Fruit fly (Drosophila melanogaster): ENCODE data around the gene Cyp9f3.

dm6 chr3R:12405928-12406234, 7.2 kb upstream of the Cyp9f3 start, which contains the start of gene Cyp9f2:
- TF ChIP-seq CG18011 (GFP tag; optimal IDR thresholded peaks at IDR 0.05) (no peak), CG2712 (tag; optimal IDR thresholded peaks at IDR 0.05) (no peak), CG12659 (GFP tag; optimal IDR thresholded peaks at IDR 0.05) (no peak)

Data from whole organism, embryonic.